Worm (Caenorhabditis elegans) whole organism, mixed stage, embryonic: Measurements from ENCODE around the gene D2045.9.
A peak's percentile ranks its signal among the peaks of the same experiment; 100 is the strongest.

Experiments
- M03D4.4 ChIP-seq: sonication (generic microtip); optimal IDR thresholded peaks from 2 replicates; lab custom pipeline; 2017; ENCODE audit warnings: mild to moderate bottlenecking, missing genetic modification characterization, missing compliant biosample characterization
- bed-3 ChIP-seq: fragments of 200-800 bp; sonication (Bioruptor generic); optimal IDR thresholded peaks from 3 replicates; lab custom pipeline; 2018; ENCODE audit warnings: mild to moderate bottlenecking, missing genetic modification characterization, moderate library complexity, missing compliant biosample characterization
- blmp-1 ChIP-seq: fragments of 150-350 bp; optimal IDR thresholded peaks from 2 replicates; lab custom pipeline; 2014; ENCODE audit warnings: missing biosample characterization, missing genetic modification characterization
- ceh-39 ChIP-seq: fragments of 150-350 bp; optimal IDR thresholded peaks from 2 replicates; lab custom pipeline; 2014; ENCODE audit warnings: missing biosample characterization, missing genetic modification characterization
- ceh-43 ChIP-seq: fragments of 200-800 bp; sonication (Bioruptor generic); optimal IDR thresholded peaks from 2 replicates; lab custom pipeline; 2018; ENCODE audit warnings: mild to moderate bottlenecking, missing genetic modification characterization, moderate library complexity, missing compliant biosample characterization
- ceh-83 ChIP-seq: fragments of 200-800 bp; sonication (Bioruptor generic); optimal IDR thresholded peaks from 2 replicates; lab custom pipeline; 2018; ENCODE audit warnings: mild to moderate bottlenecking, missing genetic modification characterization, missing compliant biosample characterization
- ces-1 ChIP-seq: fragments of 150-350 bp; optimal IDR thresholded peaks from 2 replicates; lab custom pipeline; 2014; ENCODE audit warnings: missing biosample characterization, missing genetic modification reagents, missing genetic modification characterization
- cnd-1 ChIP-seq: fragments of 200-800 bp; sonication (Bioruptor generic); optimal IDR thresholded peaks from 2 replicates; lab custom pipeline; 2018; ENCODE audit warnings: mild to moderate bottlenecking, missing genetic modification characterization, missing compliant biosample characterization
- drap-1 ChIP-seq: fragments of 200-800 bp; sonication (Bioruptor generic); optimal IDR thresholded peaks from 3 replicates; lab custom pipeline; 2018; ENCODE audit warnings: mild to moderate bottlenecking, missing genetic modification characterization, missing compliant biosample characterization
- elt-1 ChIP-seq: sonication (generic microtip); optimal IDR thresholded peaks from 2 replicates; lab custom pipeline; 2017; ENCODE audit warnings: missing genetic modification characterization, mild to moderate bottlenecking, missing compliant biosample characterization, antibody characterized with exemption, moderate library complexity, borderline replicate concordance; ENCODE audit not compliant: insufficient read depth
- elt-3 ChIP-seq: fragments of 150-350 bp; optimal IDR thresholded peaks from 2 replicates; lab custom pipeline; 2014; ENCODE audit warnings: missing biosample characterization, missing genetic modification characterization
- flh-1 ChIP-seq: fragments of 200-800 bp; sonication (Bioruptor generic); optimal IDR thresholded peaks from 2 replicates; lab custom pipeline; 2018; ENCODE audit warnings: mild to moderate bottlenecking, missing genetic modification characterization, moderate library complexity, missing compliant biosample characterization
- ham-2 ChIP-seq: fragments of 200-800 bp; sonication (Bioruptor generic); optimal IDR thresholded peaks from 2 replicates; lab custom pipeline; 2018; ENCODE audit warnings: mild to moderate bottlenecking, missing genetic modification characterization, missing compliant biosample characterization
- hlh-1 ChIP-seq: fragments of 150-350 bp; optimal IDR thresholded peaks from 2 replicates; lab custom pipeline; 2014; ENCODE audit warnings: missing biosample characterization, missing genetic modification reagents, missing genetic modification characterization
- lin-13 ChIP-seq: fragments of 150-350 bp; optimal IDR thresholded peaks from 2 replicates; lab custom pipeline; 2014; ENCODE audit warnings: missing biosample characterization, missing genetic modification characterization
- lin-32 ChIP-seq: fragments of 200-800 bp; sonication (Bioruptor generic); optimal IDR thresholded peaks from 2 replicates; lab custom pipeline; 2018; ENCODE audit warnings: mild to moderate bottlenecking, missing genetic modification characterization, missing compliant biosample characterization
- lsy-2 ChIP-seq: fragments of 150-350 bp; optimal IDR thresholded peaks from 2 replicates; lab custom pipeline; 2014; ENCODE audit warnings: missing biosample characterization, missing genetic modification characterization
- mab-5 ChIP-seq: fragments of 150-350 bp; optimal IDR thresholded peaks from 2 replicates; lab custom pipeline; 2014; ENCODE audit warnings: missing biosample characterization, missing genetic modification characterization
- mep-1 ChIP-seq: fragments of 150-350 bp; optimal IDR thresholded peaks from 2 replicates; lab custom pipeline; 2017; ENCODE audit warnings: missing biosample characterization, missing genetic modification reagents, missing genetic modification characterization, inconsistent platforms
- mls-2 ChIP-seq: sonication (generic microtip); optimal IDR thresholded peaks from 2 replicates; lab custom pipeline; 2016; ENCODE audit warnings: mild to moderate bottlenecking, missing genetic modification characterization, moderate library complexity, missing compliant biosample characterization
- nhr-12 ChIP-seq: fragments of 150-350 bp; optimal IDR thresholded peaks from 2 replicates; lab custom pipeline; 2014; ENCODE audit warnings: missing biosample characterization, missing genetic modification characterization
- nhr-2 ChIP-seq: fragments of 150-350 bp; optimal IDR thresholded peaks from 2 replicates; lab custom pipeline; 2014; ENCODE audit warnings: missing biosample characterization, missing genetic modification characterization
- nhr-237 ChIP-seq: fragments of 150-350 bp; optimal IDR thresholded peaks from 2 replicates; lab custom pipeline; 2014; ENCODE audit warnings: missing biosample characterization, missing genetic modification characterization
- nhr-28 ChIP-seq: fragments of 150-350 bp; optimal IDR thresholded peaks from 2 replicates; lab custom pipeline; 2014; ENCODE audit warnings: missing biosample characterization, missing genetic modification characterization
- nhr-76 ChIP-seq: sonication (generic microtip); optimal IDR thresholded peaks from 2 replicates; lab custom pipeline; 2017; ENCODE audit warnings: missing biosample characterization, missing genetic modification characterization
- pha-4 ChIP-seq: fragments of 150-350 bp; optimal IDR thresholded peaks from 2 replicates; lab custom pipeline; 2018; ENCODE audit warnings: missing biosample characterization, missing genetic modification reagents, missing genetic modification characterization
- sem-2 ChIP-seq: fragments of 200-800 bp; sonication (Bioruptor generic); optimal IDR thresholded peaks from 2 replicates; lab custom pipeline; 2018; ENCODE audit warnings: mild to moderate bottlenecking, missing genetic modification characterization, missing compliant biosample characterization
- snpc-4 ChIP-seq: fragments of 150-350 bp; optimal IDR thresholded peaks from 2 replicates; lab custom pipeline; 2014; ENCODE audit warnings: missing biosample characterization, missing genetic modification characterization
- sptf-1 ChIP-seq: sonication (generic microtip); optimal IDR thresholded peaks from 2 replicates; lab custom pipeline; 2017; ENCODE audit warnings: mild to moderate bottlenecking, missing genetic modification characterization, moderate library complexity, missing compliant biosample characterization
- tbx-8 ChIP-seq: fragments of 200-800 bp; sonication (Bioruptor generic); optimal IDR thresholded peaks from 2 replicates; lab custom pipeline; 2018; ENCODE audit warnings: mild to moderate bottlenecking, missing genetic modification characterization, moderate library complexity, missing compliant biosample characterization
- unc-120 ChIP-seq: sonication (generic microtip); optimal IDR thresholded peaks from 2 replicates; lab custom pipeline; 2017; ENCODE audit warnings: missing genetic modification characterization, missing compliant biosample characterization; ENCODE audit not compliant: poor library complexity, severe bottlenecking
- unc-39 ChIP-seq: fragments of 150-350 bp; optimal IDR thresholded peaks from 2 replicates; lab custom pipeline; 2014; ENCODE audit warnings: missing biosample characterization, missing genetic modification characterization
- unc-62 ChIP-seq: fragments of 150-350 bp; optimal IDR thresholded peaks from 2 replicates; lab custom pipeline; 2014; ENCODE audit warnings: missing biosample characterization, missing genetic modification reagents, missing genetic modification characterization
- zip-8 ChIP-seq: fragments of 150-350 bp; optimal IDR thresholded peaks from 2 replicates; lab custom pipeline; 2014; ENCODE audit warnings: missing biosample characterization, missing genetic modification characterization
- ztf-11 ChIP-seq: fragments of 150-350 bp; optimal IDR thresholded peaks from 2 replicates; lab custom pipeline; 2014; ENCODE audit warnings: missing biosample characterization, missing genetic modification characterization

D2045.9 gene

DNA sequence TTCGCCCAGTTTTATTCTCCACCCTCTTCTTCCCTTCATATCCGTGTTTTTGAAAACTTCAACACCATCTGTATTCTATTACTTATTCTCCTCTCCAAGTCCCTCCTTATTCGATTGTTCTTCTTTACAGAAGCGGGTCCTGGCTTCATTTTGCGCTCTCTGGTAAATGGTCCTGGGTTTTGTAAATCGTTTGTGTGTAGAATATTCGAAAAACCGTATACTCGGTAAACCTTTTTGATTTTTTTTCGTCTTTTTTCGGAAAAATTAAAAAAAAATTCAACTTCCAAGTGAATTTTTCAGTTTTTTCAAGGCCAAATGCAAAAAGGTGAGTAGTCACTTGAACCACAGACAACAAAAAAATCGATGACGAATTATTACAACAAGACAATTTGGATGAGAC is at the start of gene D2045.9:
Gene D2045.9, plus strand, starts transcription at position 301 of the 400 bp plus-strand sequence.
- TF ChIP-seq snpc-4 (tag; lab: Kevin White, UChicago), result no peak

DNA sequence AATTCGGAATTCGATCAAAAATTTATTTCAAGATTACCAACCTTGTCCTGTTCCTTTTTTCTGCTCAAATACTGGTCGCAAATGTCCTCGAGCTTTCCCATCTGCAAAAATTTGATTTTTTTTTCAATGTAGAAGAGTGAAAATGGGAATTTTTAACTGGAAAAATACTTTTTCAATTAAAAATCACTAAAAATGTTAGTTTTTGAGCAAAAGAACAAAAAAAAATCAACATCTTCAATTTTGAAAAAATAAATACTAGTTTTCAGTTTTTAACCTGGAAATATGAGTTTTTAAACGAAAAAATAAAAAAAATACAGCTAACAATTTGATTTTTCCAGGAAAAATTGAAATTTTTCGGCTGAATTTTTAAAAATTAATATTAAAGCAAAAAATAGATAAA is 47.2 kb upstream of the D2045.9 start, which contains the start of gene prp-3:
Gene prp-3, minus strand, starts transcription at position 101 of the 400 bp plus-strand sequence.
- no peak for TF ChIP-seq elt-3
- no peak for TF ChIP-seq ceh-43 (GFP tag; lab: Kevin White, UChicago)
- no peak for TF ChIP-seq ceh-83 (GFP tag; lab: Kevin White, UChicago)
- no peak for TF ChIP-seq nhr-2 (tag; lab: Kevin White, UChicago)
- TF ChIP-seq hlh-1 (tag; lab: Kevin White, UChicago), result no peak
- no peak for TF ChIP-seq ces-1 (GFP tag; lab: Kevin White, UChicago)
- no peak for TF ChIP-seq tbx-8 (GFP tag; lab: Kevin White, UChicago)
- no peak for TF ChIP-seq sptf-1 (tag; lab: Kevin White, UChicago)
- no peak for TF ChIP-seq sem-2 (GFP tag; lab: Kevin White, UChicago)
- TF ChIP-seq unc-39 (tag; lab: Kevin White, UChicago), result no peak
- no peak for TF ChIP-seq lsy-2
- TF ChIP-seq nhr-237, result no peak
- no peak for TF ChIP-seq lin-13 (tag; lab: Kevin White, UChicago)
- TF ChIP-seq ceh-39, result no peak
- no peak for TF ChIP-seq mep-1
- no peak for TF ChIP-seq pha-4 (tag; lab: Kevin White, UChicago)
- no peak for TF ChIP-seq nhr-28 (tag; lab: Kevin White, UChicago)

DNA sequence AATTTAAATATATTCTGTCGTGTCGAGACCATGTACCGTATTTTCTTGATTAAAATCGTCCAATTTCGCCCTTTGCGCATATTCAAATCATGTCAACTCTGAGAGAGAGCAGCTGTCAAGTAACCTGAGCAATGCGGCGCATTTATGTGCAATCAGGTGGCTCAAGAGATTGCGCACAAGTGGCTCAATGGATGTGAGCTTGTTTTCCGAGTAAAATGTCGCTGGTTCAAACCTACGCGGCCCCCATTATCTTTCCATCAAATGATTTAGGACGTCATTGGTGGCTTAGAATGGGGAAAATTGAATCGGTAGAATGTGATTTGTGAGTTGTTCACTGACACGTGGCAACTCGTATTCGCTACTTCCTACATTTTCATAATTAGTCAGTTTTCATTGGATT is 42.9 kb upstream of the D2045.9 start:
- peak; percentile 34 for TF ChIP-seq sem-2 (GFP tag; lab: Kevin White, UChicago)
- TF ChIP-seq snpc-4 (tag; lab: Kevin White, UChicago), result no peak
- peak; percentile 21 for TF ChIP-seq bed-3
- TF ChIP-seq elt-1 (tag; lab: Kevin White, UChicago), result no peak
- TF ChIP-seq ceh-43 (GFP tag; lab: Kevin White, UChicago), result peak; percentile 46
- peak; percentile 2 for TF ChIP-seq ham-2 (GFP tag; lab: Kevin White, UChicago)
- peak; percentile 92 for TF ChIP-seq hlh-1 (tag; lab: Kevin White, UChicago)
- peak; percentile 86 for TF ChIP-seq unc-120
- TF ChIP-seq ces-1 (GFP tag; lab: Kevin White, UChicago), result peak; percentile 21
- TF ChIP-seq nhr-12 (tag; lab: Kevin White, UChicago), result no peak
- TF ChIP-seq nhr-2 (tag; lab: Kevin White, UChicago), result no peak
- TF ChIP-seq pha-4 (tag; lab: Kevin White, UChicago), result peak; percentile 4
- no peak for TF ChIP-seq blmp-1 (tag; lab: Kevin White, UChicago)
- peak; percentile 53 for TF ChIP-seq lin-32
- no peak for TF ChIP-seq ceh-39
- peak; percentile 72 for TF ChIP-seq drap-1
- peak; percentile 75 for TF ChIP-seq M03D4.4
- TF ChIP-seq sptf-1 (tag; lab: Kevin White, UChicago), result peak; percentile 72
- no peak for TF ChIP-seq nhr-76 (tag; lab: Kevin White, UChicago)
- no peak for TF ChIP-seq nhr-237
- peak; percentile 50 for TF ChIP-seq lin-13 (tag; lab: Kevin White, UChicago)
- TF ChIP-seq tbx-8 (GFP tag; lab: Kevin White, UChicago), result no peak
- TF ChIP-seq unc-62 (GFP tag; lab: Kevin White, UChicago), result peak; percentile 73
- no peak for TF ChIP-seq unc-39 (tag; lab: Kevin White, UChicago)
- TF ChIP-seq nhr-28 (tag; lab: Kevin White, UChicago), result peak; percentile 14
- TF ChIP-seq cnd-1 (tag; lab: Kevin White, UChicago), result peak; percentile 79
- TF ChIP-seq mep-1, result no peak
- peak; percentile 17 for TF ChIP-seq flh-1
- TF ChIP-seq ceh-83 (GFP tag; lab: Kevin White, UChicago), result peak; percentile 84
- no peak for TF ChIP-seq ztf-11
- TF ChIP-seq elt-3, result no peak
- peak; percentile 54 for TF ChIP-seq mab-5
- TF ChIP-seq lsy-2, result peak; percentile 8
- no peak for TF ChIP-seq zip-8 (tag; lab: Kevin White, UChicago)
- TF ChIP-seq mls-2 (tag; lab: Kevin White, UChicago), result peak; percentile 69
